Worm (Caenorhabditis elegans) whole organism, L1 larva: ENCODE data around the gene F35D11.3.

Experiments
- ceh-90 ChIP-seq: sonication (generic microtip); optimal IDR thresholded peaks from 2 replicates; lab custom pipeline; 2016; ENCODE audit warnings: missing genetic modification characterization, missing compliant biosample characterization
- dsc-1 ChIP-seq: sonication (generic microtip); optimal IDR thresholded peaks from 2 replicates; lab custom pipeline; 2016; ENCODE audit warnings: mild to moderate bottlenecking, missing genetic modification characterization, missing compliant biosample characterization
- efl-1 ChIP-seq, 4 experiments: fragments of 150-350 bp; optimal IDR thresholded peaks in 3 of 4; peaks in 1 of 4; 1 replicate in 1 of 4; 2 replicates in 3 of 4; lab custom pipeline; 2014; ENCODE audit warnings: missing biosample characterization in 2 of 4, missing genetic modification characterization in 2 of 4, missing genetic modification reagents in 2 of 4
- elt-3 ChIP-seq, 6 experiments: fragments of 150-350 bp in 1 of 6; sonication (generic microtip); optimal IDR thresholded peaks; 2 replicates each; lab custom pipeline; 2017 to 2018; ENCODE audit warnings: missing biosample characterization in 6 of 6, missing genetic modification characterization in 6 of 6, inconsistent platforms in 1 of 6
- fkh-10 ChIP-seq: sonication (generic microtip); optimal IDR thresholded peaks from 2 replicates; lab custom pipeline; 2017; ENCODE audit warnings: missing biosample characterization, missing genetic modification reagents, missing genetic modification characterization
- fkh-4 ChIP-seq: sonication (generic microtip); optimal IDR thresholded peaks from 2 replicates; lab custom pipeline; 2016; ENCODE audit warnings: missing compliant biosample characterization, missing genetic modification characterization, borderline replicate concordance
- lin-14 ChIP-seq: fragments of 200-800 bp; sonication (Bioruptor generic); optimal IDR thresholded peaks from 2 replicates; lab custom pipeline; 2018; ENCODE audit warnings: mild to moderate bottlenecking, missing genetic modification characterization, moderate library complexity, missing compliant biosample characterization
- lin-39 ChIP-seq: fragments of 150-350 bp; optimal IDR thresholded peaks from 2 replicates; lab custom pipeline; 2014; ENCODE audit warnings: missing biosample characterization, missing genetic modification reagents, missing genetic modification characterization
- lsy-2 ChIP-seq, 2 experiments: fragments of 150-350 bp; optimal IDR thresholded peaks; 2 replicates each; lab custom pipeline; 2014; ENCODE audit warnings: missing biosample characterization in 2 of 2, missing genetic modification characterization in 2 of 2
- mep-1 ChIP-seq: fragments of 150-350 bp; optimal IDR thresholded peaks from 2 replicates; lab custom pipeline; 2014; ENCODE audit warnings: missing biosample characterization, missing genetic modification characterization
- nhr-11 ChIP-seq: fragments of 150-350 bp; optimal IDR thresholded peaks from 2 replicates; lab custom pipeline; 2014; ENCODE audit warnings: missing biosample characterization, missing genetic modification characterization
- nhr-12 ChIP-seq: sonication (generic microtip); optimal IDR thresholded peaks from 2 replicates; lab custom pipeline; 2017; ENCODE audit warnings: missing biosample characterization, missing genetic modification characterization
- nhr-20 ChIP-seq: sonication (generic microtip); optimal IDR thresholded peaks from 2 replicates; lab custom pipeline; 2016; ENCODE audit warnings: mild to moderate bottlenecking, missing genetic modification characterization, missing compliant biosample characterization
- nhr-71 ChIP-seq: sonication (generic microtip); optimal IDR thresholded peaks from 2 replicates; lab custom pipeline; 2016; ENCODE audit warnings: mild to moderate bottlenecking, missing genetic modification characterization, moderate library complexity, missing compliant biosample characterization
- pag-3 ChIP-seq: sonication (generic microtip); optimal IDR thresholded peaks from 2 replicates; lab custom pipeline; 2017; ENCODE audit warnings: missing genetic modification characterization, mild to moderate bottlenecking, missing compliant biosample characterization, antibody characterized with exemption, borderline replicate concordance; ENCODE audit not compliant: insufficient read depth
- pqm-1 ChIP-seq: sonication (generic microtip); optimal IDR thresholded peaks from 3 replicates; lab custom pipeline; 2017; ENCODE audit warnings: missing biosample characterization, missing genetic modification characterization
- skn-1 ChIP-seq: fragments of 150-350 bp; optimal IDR thresholded peaks from 2 replicates; lab custom pipeline; 2014; ENCODE audit warnings: missing biosample characterization, missing genetic modification characterization
- snpc-4 ChIP-seq: fragments of 150-350 bp; optimal IDR thresholded peaks from 2 replicates; lab custom pipeline; 2014; ENCODE audit warnings: missing biosample characterization, missing genetic modification characterization
- sox-4 ChIP-seq: sonication (generic microtip); optimal IDR thresholded peaks from 2 replicates; lab custom pipeline; 2016; ENCODE audit warnings: missing genetic modification characterization, missing compliant biosample characterization
- sptf-1 ChIP-seq: fragments of 150-350 bp; optimal IDR thresholded peaks from 2 replicates; lab custom pipeline; 2014; ENCODE audit warnings: missing biosample characterization, missing genetic modification characterization
- tbx-2 ChIP-seq: sonication (generic microtip); optimal IDR thresholded peaks from 2 replicates; lab custom pipeline; 2016; ENCODE audit warnings: missing genetic modification characterization, missing compliant biosample characterization
- unc-130 ChIP-seq: fragments of 150-350 bp; optimal IDR thresholded peaks from 2 replicates; lab custom pipeline; 2017; ENCODE audit warnings: missing biosample characterization, missing genetic modification characterization, inconsistent platforms
- unc-62 ChIP-seq: fragments of 150-350 bp; optimal IDR thresholded peaks from 2 replicates; lab custom pipeline; 2014; ENCODE audit warnings: missing biosample characterization, missing genetic modification reagents, missing genetic modification characterization
- zip-4 ChIP-seq: fragments of 200-800 bp; sonication (Bioruptor generic); optimal IDR thresholded peaks from 2 replicates; lab custom pipeline; 2018; ENCODE audit warnings: mild to moderate bottlenecking, missing genetic modification characterization, moderate library complexity, missing compliant biosample characterization

The F35D11.3 gene

DNA sequence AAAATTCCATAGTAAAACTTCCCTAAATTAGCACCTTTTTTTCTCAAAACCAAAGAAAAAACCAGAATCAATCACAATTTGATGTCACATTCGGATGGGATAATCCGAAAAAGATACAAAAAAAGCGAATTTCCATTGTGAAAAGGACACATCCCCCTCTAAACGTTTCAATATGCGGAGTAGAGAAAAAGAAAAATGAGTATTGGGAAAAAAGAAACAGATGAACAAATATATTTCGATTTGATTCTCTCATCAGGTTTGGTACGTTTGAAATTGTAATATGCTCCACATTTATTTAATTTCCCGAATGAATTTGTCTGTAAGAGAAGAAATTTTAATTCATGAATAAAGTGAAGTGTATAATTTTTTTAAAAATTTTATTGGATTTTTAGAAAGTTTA lies 50.1 kb downstream of the F35D11.3 start:
- no peak for TF ChIP-seq nhr-20 (tag; lab: Kevin White, UChicago)
- no peak for TF ChIP-seq nhr-11 (tag; lab: Kevin White, UChicago)
- no peak for TF ChIP-seq unc-130
- TF ChIP-seq skn-1 (tag; lab: Kevin White, UChicago): no peak
- TF ChIP-seq zip-4: no peak
- TF ChIP-seq snpc-4: no peak
- TF ChIP-seq unc-62 (GFP tag; lab: Kevin White, UChicago): no peak
- no peak for TF ChIP-seq mep-1
- no peak for TF ChIP-seq nhr-71 (tag; lab: Kevin White, UChicago)
- peak; percentile 67 for TF ChIP-seq fkh-4
- no peak for TF ChIP-seq elt-3 (tag; optimal IDR thresholded peaks at IDR 0.05; lab: Kevin White, UChicago)
- TF ChIP-seq dsc-1 (tag; lab: Kevin White, UChicago): peak; percentile 91

ce11 chrII:4661278-4661677 lies 53.1 kb downstream of the F35D11.3 start, which contains the start of gene T05A7.13:
TSS of gene T05A7.13 (minus strand) at chrII:4661378.
- no peak for TF ChIP-seq tbx-2 (tag; lab: Kevin White, UChicago)
- TF ChIP-seq ceh-90 (tag; lab: Kevin White, UChicago): no peak
- TF ChIP-seq pag-3 (tag; lab: Kevin White, UChicago): no peak
- TF ChIP-seq lsy-2 (tag; optimal IDR thresholded peaks at IDR 0.05; lab: Kevin White, UChicago): no peak
- no peak for TF ChIP-seq lin-39 (tag; lab: Kevin White, UChicago)
- no peak for TF ChIP-seq sox-4
- no peak for TF ChIP-seq pqm-1 (tag; lab: Kevin White, UChicago)
- TF ChIP-seq unc-62 (GFP tag; lab: Kevin White, UChicago): no peak
- TF ChIP-seq fkh-10: no peak
- no peak for TF ChIP-seq elt-3 (tag; optimal IDR thresholded peaks at IDR 0.05; lab: Kevin White, UChicago)
- no peak for TF ChIP-seq nhr-12 (tag; lab: Kevin White, UChicago)
- no peak for TF ChIP-seq efl-1 (optimal IDR thresholded peaks at IDR 0.05; lab: Kevin White, UChicago)
- no peak for TF ChIP-seq efl-1 (GFP tag; optimal IDR thresholded peaks at IDR 0.05 in 1 of 2; lab: Kevin White, UChicago)
- TF ChIP-seq sptf-1 (tag; lab: Kevin White, UChicago): no peak
- TF ChIP-seq lin-14 (GFP tag; lab: Kevin White, UChicago): no peak
